Worm (Caenorhabditis elegans) whole organism, L3 larva: ENCODE measurements around the gene srx-125.

ENCODE experiments used
- ZK546.5 ChIP-seq: sonication (generic microtip); optimal IDR thresholded peaks from 2 replicates; lab custom pipeline; 2017; ENCODE audit warnings: missing biosample characterization, missing genetic modification characterization
- aly-2 ChIP-seq: fragments of 150-350 bp; optimal IDR thresholded peaks from 2 replicates; lab custom pipeline; 2014; ENCODE audit warnings: missing biosample characterization, missing genetic modification characterization
- ama-1 ChIP-seq: fragments of 150-350 bp; optimal IDR thresholded peaks from 2 replicates; lab custom pipeline; 2018
- ceh-16 ChIP-seq: sonication (generic microtip); optimal IDR thresholded peaks from 2 replicates; lab custom pipeline; 2017; ENCODE audit warnings: missing biosample characterization, missing genetic modification characterization
- ceh-28 ChIP-seq: fragments of 150-350 bp; optimal IDR thresholded peaks from 2 replicates; lab custom pipeline; 2014; ENCODE audit warnings: missing biosample characterization, missing genetic modification reagents, missing genetic modification characterization
- ceh-82 ChIP-seq: fragments of 150-350 bp; optimal IDR thresholded peaks from 2 replicates; lab custom pipeline; 2014; ENCODE audit warnings: missing biosample characterization, missing genetic modification characterization
- ceh-9 ChIP-seq: sonication (generic microtip); optimal IDR thresholded peaks from 2 replicates; lab custom pipeline; 2018; ENCODE audit warnings: missing biosample characterization, missing genetic modification characterization
- daf-12 ChIP-seq: fragments of 150-350 bp; optimal IDR thresholded peaks from 2 replicates; lab custom pipeline; 2014; ENCODE audit warnings: missing biosample characterization, missing genetic modification reagents, missing genetic modification characterization
- egl-5 ChIP-seq: fragments of 150-350 bp; optimal IDR thresholded peaks from 2 replicates; lab custom pipeline; 2017; ENCODE audit warnings: missing biosample characterization, missing genetic modification reagents, missing genetic modification characterization, inconsistent platforms
- elt-1 ChIP-seq: fragments of 150-350 bp; optimal IDR thresholded peaks from 2 replicates; lab custom pipeline; 2014; ENCODE audit warnings: missing biosample characterization, missing genetic modification characterization
- elt-2 ChIP-seq: sonication (generic microtip); optimal IDR thresholded peaks from 2 replicates; lab custom pipeline; 2016; ENCODE audit warnings: missing genetic modification reagents, mild to moderate bottlenecking, missing genetic modification characterization, missing compliant biosample characterization
- elt-3 ChIP-seq, 3 experiments: fragments of 150-350 bp in 1 of 3; sonication (generic microtip) in 2 of 3; optimal IDR thresholded peaks; 2 replicates in 2 of 3; 4 replicates in 1 of 3; lab custom pipeline; 2014 to 2017; ENCODE audit warnings: missing biosample characterization in 3 of 3, missing genetic modification characterization in 3 of 3
- eor-1 ChIP-seq, 2 experiments: fragments of 150-350 bp; optimal IDR thresholded peaks; 2 replicates each; lab custom pipeline; 2014 to 2018; ENCODE audit warnings: missing biosample characterization in 2 of 2, missing genetic modification characterization in 2 of 2
- fkh-10 ChIP-seq: sonication (generic microtip); optimal IDR thresholded peaks from 2 replicates; lab custom pipeline; 2017; ENCODE audit warnings: missing biosample characterization, missing genetic modification reagents, missing genetic modification characterization
- fkh-2 ChIP-seq: fragments of 150-350 bp; optimal IDR thresholded peaks from 2 replicates; lab custom pipeline; 2014; ENCODE audit warnings: missing biosample characterization, missing genetic modification reagents, missing genetic modification characterization
- fos-1 ChIP-seq: fragments of 150-350 bp; optimal IDR thresholded peaks from 2 replicates; lab custom pipeline; 2014; ENCODE audit warnings: missing biosample characterization, missing genetic modification characterization
- hmg-11 ChIP-seq: sonication (generic microtip); optimal IDR thresholded peaks from 2 replicates; lab custom pipeline; 2016; ENCODE audit warnings: missing genetic modification characterization, missing compliant biosample characterization
- jun-1 ChIP-seq: fragments of 150-350 bp; optimal IDR thresholded peaks from 2 replicates; lab custom pipeline; 2014; ENCODE audit warnings: missing biosample characterization, missing genetic modification reagents, missing genetic modification characterization
- lsy-12 ChIP-seq: sonication (generic microtip); optimal IDR thresholded peaks from 2 replicates; lab custom pipeline; 2016; ENCODE audit warnings: mild to moderate bottlenecking, missing genetic modification characterization, missing compliant biosample characterization
- mdl-1 ChIP-seq: fragments of 150-350 bp; optimal IDR thresholded peaks from 2 replicates; lab custom pipeline; 2014; ENCODE audit warnings: missing biosample characterization, missing genetic modification characterization
- mml-1 ChIP-seq: fragments of 150-350 bp; sonication (generic microtip); optimal IDR thresholded peaks from 3 replicates; lab custom pipeline; 2014; ENCODE audit warnings: missing biosample characterization, missing genetic modification characterization
- nfya-1 ChIP-seq: sonication (generic microtip); optimal IDR thresholded peaks from 2 replicates; lab custom pipeline; 2017; ENCODE audit warnings: missing genetic modification characterization, mild to moderate bottlenecking, missing compliant biosample characterization, antibody characterized with exemption, moderate library complexity; ENCODE audit not compliant: insufficient read depth
- nhr-11 ChIP-seq: fragments of 150-350 bp; optimal IDR thresholded peaks from 2 replicates; lab custom pipeline; 2014; ENCODE audit warnings: missing biosample characterization, missing genetic modification characterization
- nhr-12 ChIP-seq: fragments of 150-350 bp; optimal IDR thresholded peaks from 2 replicates; lab custom pipeline; 2014; ENCODE audit warnings: missing biosample characterization, missing genetic modification characterization
- nhr-23 ChIP-seq: fragments of 150-350 bp; optimal IDR thresholded peaks from 2 replicates; lab custom pipeline; 2014; ENCODE audit warnings: missing biosample characterization, missing genetic modification reagents, missing genetic modification characterization
- nhr-237 ChIP-seq: fragments of 150-350 bp; optimal IDR thresholded peaks from 2 replicates; lab custom pipeline; 2014; ENCODE audit warnings: missing biosample characterization, missing genetic modification characterization
- nhr-25 ChIP-seq: sonication (generic microtip); optimal IDR thresholded peaks from 2 replicates; lab custom pipeline; 2017; ENCODE audit warnings: missing biosample characterization, missing genetic modification characterization
- nhr-28 ChIP-seq: fragments of 150-350 bp; optimal IDR thresholded peaks from 2 replicates; lab custom pipeline; 2014; ENCODE audit warnings: missing biosample characterization, missing genetic modification characterization
- nhr-43 ChIP-seq: sonication (generic microtip); optimal IDR thresholded peaks from 2 replicates; lab custom pipeline; 2016; ENCODE audit warnings: mild to moderate bottlenecking, missing genetic modification characterization, missing compliant biosample characterization; ENCODE audit not compliant: poor library complexity, severe bottlenecking
- nhr-67 ChIP-seq: fragments of 150-350 bp; optimal IDR thresholded peaks from 2 replicates; lab custom pipeline; 2014; ENCODE audit warnings: missing biosample characterization, missing genetic modification characterization
- nhr-76 ChIP-seq: fragments of 150-350 bp; sonication (generic microtip); optimal IDR thresholded peaks from 5 replicates; lab custom pipeline; 2014; ENCODE audit warnings: missing biosample characterization, missing genetic modification characterization
- nhr-77 ChIP-seq: fragments of 150-350 bp; optimal IDR thresholded peaks from 2 replicates; lab custom pipeline; 2014; ENCODE audit warnings: missing biosample characterization, missing genetic modification characterization
- pha-4 ChIP-seq: fragments of 150-350 bp; optimal IDR thresholded peaks from 2 replicates; lab custom pipeline; 2014; ENCODE audit warnings: missing biosample characterization, missing genetic modification reagents, missing genetic modification characterization
- pqm-1 ChIP-seq: fragments of 150-350 bp; optimal IDR thresholded peaks from 2 replicates; lab custom pipeline; 2017; ENCODE audit warnings: missing biosample characterization, missing genetic modification characterization, inconsistent platforms
- sea-2 ChIP-seq: fragments of 150-350 bp; sonication (generic microtip); optimal IDR thresholded peaks from 4 replicates; lab custom pipeline; 2014; ENCODE audit warnings: missing biosample characterization, missing genetic modification reagents, missing genetic modification characterization
- snpc-4 ChIP-seq: fragments of 150-350 bp; optimal IDR thresholded peaks from 2 replicates; lab custom pipeline; 2014; ENCODE audit warnings: missing biosample characterization, missing genetic modification characterization
- tbx-2 ChIP-seq: sonication (generic microtip); optimal IDR thresholded peaks from 2 replicates; lab custom pipeline; 2016; ENCODE audit warnings: mild to moderate bottlenecking, missing genetic modification characterization, missing compliant biosample characterization
- unc-39 ChIP-seq: sonication (generic microtip); optimal IDR thresholded peaks from 4 replicates; lab custom pipeline; 2017; ENCODE audit warnings: missing biosample characterization, missing genetic modification characterization
- unc-62 ChIP-seq: fragments of 150-350 bp; sonication (generic microtip); optimal IDR thresholded peaks from 4 replicates; lab custom pipeline; 2014; ENCODE audit warnings: missing biosample characterization, missing genetic modification reagents, missing genetic modification characterization
- zag-1 ChIP-seq: fragments of 150-350 bp; optimal IDR thresholded peaks from 2 replicates; lab custom pipeline; 2014; ENCODE audit warnings: missing biosample characterization, missing genetic modification characterization
- ztf-4 ChIP-seq: fragments of 150-350 bp; optimal IDR thresholded peaks from 2 replicates; lab custom pipeline; 2014; ENCODE audit warnings: missing biosample characterization, missing genetic modification characterization

Gene srx-125

ce11 chrV:13371336-13371735 is 4.2 kb downstream of the srx-125 start (continued):
- TF ChIP-seq ztf-4 = no peak
- TF ChIP-seq fkh-2 (tag; lab: Kevin White, UChicago) = no peak
- TF ChIP-seq ceh-9 (tag; lab: Kevin White, UChicago) = no peak
- TF ChIP-seq elt-2 (tag; lab: Kevin White, UChicago) = peak; percentile 1
- peak; percentile 23 for TF ChIP-seq lsy-12 (tag; lab: Kevin White, UChicago)
- no peak for TF ChIP-seq ZK546.5 (tag; lab: Kevin White, UChicago)
- TF ChIP-seq pqm-1 = no peak
- no peak for TF ChIP-seq sea-2 (GFP tag; lab: Kevin White, UChicago)
- no peak for TF ChIP-seq mml-1 (tag; lab: Kevin White, UChicago)
- TF ChIP-seq eor-1 (tag; optimal IDR thresholded peaks at IDR 0.05; lab: Kevin White, UChicago) = peak in 1 of 2 experiments; percentile 39
- TF ChIP-seq ceh-28 (tag; lab: Kevin White, UChicago) = peak; percentile 46
- peak; percentile 99 for TF ChIP-seq nhr-23 (tag; lab: Kevin White, UChicago)
- no peak for TF ChIP-seq nhr-28 (tag; lab: Kevin White, UChicago)
- peak; percentile 43 for TF ChIP-seq unc-62 (GFP tag; lab: Kevin White, UChicago)
- TF ChIP-seq nhr-76 (tag; lab: Kevin White, UChicago) = no peak
- TF ChIP-seq ceh-82 (tag; lab: Kevin White, UChicago) = no peak
- peak; percentile 12 for TF ChIP-seq mdl-1 (tag; lab: Kevin White, UChicago)
- TF ChIP-seq tbx-2 = peak; percentile 69
- peak in 2 of 3 experiments; percentile 59 to 81 for TF ChIP-seq elt-3 (tag; optimal IDR thresholded peaks at IDR 0.05; lab: Kevin White, UChicago)

DNA sequence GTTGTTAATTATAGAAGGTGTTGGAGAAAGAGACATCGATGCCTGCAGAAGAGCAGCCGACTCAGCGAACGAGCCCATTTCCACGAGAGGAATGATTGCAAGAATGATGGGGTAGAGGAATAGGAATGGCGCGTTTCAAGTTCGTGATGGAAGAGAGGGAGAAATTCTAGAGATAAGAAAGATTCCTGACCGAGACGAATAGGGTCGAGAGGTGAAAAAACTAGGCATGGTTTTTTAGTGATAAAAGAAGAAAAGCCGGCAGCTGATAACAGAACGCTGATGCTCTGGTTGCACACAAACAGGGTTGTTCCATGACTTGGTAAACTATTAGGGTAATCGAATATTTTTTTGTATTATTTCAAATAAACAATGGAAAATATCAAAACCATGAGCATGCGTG is 5.7 kb downstream of the srx-125 start:
- TF ChIP-seq elt-2 (tag; lab: Kevin White, UChicago) = peak; percentile 93
- TF ChIP-seq nfya-1 (tag; lab: Kevin White, UChicago) = no peak
- TF ChIP-seq pqm-1 = peak; percentile 66
- TF ChIP-seq ceh-16 (tag; lab: Kevin White, UChicago) = no peak

- TF ChIP-seq nhr-76 (tag; lab: Kevin White, UChicago) (no peak), hmg-11 (tag; lab: Kevin White, UChicago) (no peak), ztf-4 (no peak), fkh-2 (tag; lab: Kevin White, UChicago) (no peak), jun-1 (peak; percentile 62), elt-2 (tag; lab: Kevin White, UChicago) (peak; percentile 98), nhr-77 (tag; lab: Kevin White, UChicago) (no peak), elt-1 (tag; lab: Kevin White, UChicago) (no peak), nhr-23 (tag; lab: Kevin White, UChicago) (peak; percentile 67), ceh-28 (tag; lab: Kevin White, UChicago) (no peak), pqm-1 (peak; percentile 70), snpc-4 (tag; lab: Kevin White, UChicago) (no peak), ZK546.5 (tag; lab: Kevin White, UChicago) (no peak), eor-1 (tag; optimal IDR thresholded peaks at IDR 0.05; lab: Kevin White, UChicago) (no peak), nhr-67 (tag; lab: Kevin White, UChicago) (no peak), pha-4 (peak; percentile 64), aly-2 (tag; lab: Kevin White, UChicago) (no peak), nhr-237 (tag; lab: Kevin White, UChicago) (no peak)
Measured at ce11 chrV:13373643-13374042, 6.5 kb downstream of the srx-125 start.

DNA sequence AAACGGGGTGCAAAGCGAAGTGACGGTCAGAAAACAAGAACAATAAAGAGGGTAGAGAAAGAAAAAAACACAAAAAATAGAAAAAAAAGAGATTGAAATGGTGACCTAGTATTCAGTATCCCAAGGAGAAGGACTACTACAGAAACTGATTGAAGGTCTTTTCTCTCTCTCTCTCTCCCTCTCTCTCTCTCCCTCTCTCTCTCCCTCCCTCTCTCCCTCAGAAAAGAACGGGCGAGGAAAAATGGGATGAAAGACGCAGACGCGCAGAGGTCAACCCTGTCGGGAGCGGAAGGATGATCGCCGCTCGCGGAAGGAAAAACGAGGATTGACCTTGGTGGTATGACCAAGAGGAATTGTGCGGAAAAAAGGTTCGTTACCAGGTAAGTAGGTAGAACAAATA is 7.4 kb downstream of the srx-125 start:
- TF ChIP-seq elt-1 (tag; lab: Kevin White, UChicago) = no peak
- no peak for TF ChIP-seq pqm-1
- no peak for TF ChIP-seq unc-62 (GFP tag; lab: Kevin White, UChicago)
- TF ChIP-seq fkh-10 = no peak
- peak; percentile 16 for TF ChIP-seq jun-1
- no peak for TF ChIP-seq nfya-1 (tag; lab: Kevin White, UChicago)
- no peak for TF ChIP-seq pha-4
- TF ChIP-seq nhr-25 (tag; lab: Kevin White, UChicago) = peak; percentile 93
- TF ChIP-seq ceh-9 (tag; lab: Kevin White, UChicago) = no peak
- no peak for TF ChIP-seq hmg-11 (tag; lab: Kevin White, UChicago)
- TF ChIP-seq elt-2 (tag; lab: Kevin White, UChicago) = peak; percentile 31
- TF ChIP-seq nhr-43 (tag; lab: Kevin White, UChicago) = peak; percentile 49
- TF ChIP-seq lsy-12 (tag; lab: Kevin White, UChicago) = peak; percentile 18
- no peak for TF ChIP-seq fkh-2 (tag; lab: Kevin White, UChicago)
- no peak for TF ChIP-seq unc-39 (tag; lab: Kevin White, UChicago)
- no peak for TF ChIP-seq daf-12 (tag; lab: Kevin White, UChicago)
- no peak for TF ChIP-seq ama-1 (lab: Kevin White, UChicago)
- TF ChIP-seq nhr-11 (tag; lab: Kevin White, UChicago) = no peak
- no peak for TF ChIP-seq nhr-12 (tag; lab: Kevin White, UChicago)
- TF ChIP-seq nhr-77 (tag; lab: Kevin White, UChicago) = no peak
- TF ChIP-seq mdl-1 (tag; lab: Kevin White, UChicago) = no peak
- TF ChIP-seq egl-5 (tag; lab: Kevin White, UChicago) = no peak
- no peak for TF ChIP-seq zag-1 (tag; lab: Kevin White, UChicago)
- TF ChIP-seq tbx-2 = peak; percentile 6
- TF ChIP-seq nhr-28 (tag; lab: Kevin White, UChicago) = no peak
- no peak for TF ChIP-seq sea-2 (GFP tag; lab: Kevin White, UChicago)
- TF ChIP-seq ztf-4 = no peak
- peak; percentile 95 for TF ChIP-seq nhr-23 (tag; lab: Kevin White, UChicago)
- TF ChIP-seq ceh-28 (tag; lab: Kevin White, UChicago) = peak; percentile 56
- no peak for TF ChIP-seq fos-1 (tag; lab: Kevin White, UChicago)
- TF ChIP-seq mml-1 (tag; lab: Kevin White, UChicago) = no peak
